Worm (Caenorhabditis elegans) whole organism, late embryonic: ENCODE results near the gene sri-51.

ENCODE experiments used
- C08G9.2 ChIP-seq: sonication (generic microtip); optimal IDR thresholded peaks from 2 replicates; lab custom pipeline; 2016; ENCODE audit warnings: mild to moderate bottlenecking, missing genetic modification characterization, moderate library complexity, missing compliant biosample characterization
- F13H6.1 ChIP-seq: sonication (generic microtip); optimal IDR thresholded peaks from 2 replicates; lab custom pipeline; 2016; ENCODE audit warnings: missing genetic modification characterization, missing compliant biosample characterization
- ceh-18 ChIP-seq: sonication (generic microtip); optimal IDR thresholded peaks from 2 replicates; lab custom pipeline; 2016; ENCODE audit warnings: missing genetic modification characterization, missing compliant biosample characterization
- ceh-19 ChIP-seq: fragments of 200-800 bp; sonication (Bioruptor generic); optimal IDR thresholded peaks from 2 replicates; lab custom pipeline; 2018; ENCODE audit warnings: mild to moderate bottlenecking, missing genetic modification characterization, missing compliant biosample characterization
- ceh-2 ChIP-seq: sonication (generic microtip); optimal IDR thresholded peaks from 2 replicates; lab custom pipeline; 2016; ENCODE audit warnings: missing genotype, missing genetic modification characterization, missing compliant biosample characterization
- ceh-30 ChIP-seq: fragments of 150-350 bp; optimal IDR thresholded peaks from 2 replicates; lab custom pipeline; 2014; ENCODE audit warnings: missing biosample characterization, missing genetic modification characterization
- ceh-34 ChIP-seq: sonication (generic microtip); optimal IDR thresholded peaks from 2 replicates; lab custom pipeline; 2016; ENCODE audit warnings: mild to moderate bottlenecking, missing genetic modification characterization, missing compliant biosample characterization
- dve-1 ChIP-seq: sonication (generic microtip); optimal IDR thresholded peaks from 2 replicates; lab custom pipeline; 2017; ENCODE audit warnings: antibody characterized with exemption, mild to moderate bottlenecking, missing genetic modification characterization, missing compliant biosample characterization
- elt-2 ChIP-seq: sonication (generic microtip); optimal IDR thresholded peaks from 2 replicates; lab custom pipeline; 2016; ENCODE audit warnings: missing genetic modification reagents, missing genetic modification characterization, missing compliant biosample characterization
- ets-4 ChIP-seq: sonication (generic microtip); optimal IDR thresholded peaks from 2 replicates; lab custom pipeline; 2016; ENCODE audit warnings: missing genetic modification characterization, missing compliant biosample characterization
- fax-1 ChIP-seq: sonication (generic microtip); optimal IDR thresholded peaks from 2 replicates; lab custom pipeline; 2016; ENCODE audit warnings: missing genotype, missing genetic modification characterization, missing compliant biosample characterization
- hlh-30 ChIP-seq: sonication (generic microtip); optimal IDR thresholded peaks from 2 replicates; lab custom pipeline; 2017; ENCODE audit warnings: antibody characterized with exemption, missing genetic modification characterization, missing compliant biosample characterization; ENCODE audit not compliant: insufficient read depth
- pag-3 ChIP-seq: sonication (generic microtip); optimal IDR thresholded peaks from 2 replicates; lab custom pipeline; 2016; ENCODE audit warnings: missing compliant biosample characterization, missing genetic modification characterization, borderline replicate concordance
- pha-2 ChIP-seq: sonication (generic microtip); optimal IDR thresholded peaks from 2 replicates; lab custom pipeline; 2017; ENCODE audit warnings: mild to moderate bottlenecking, missing genetic modification characterization, missing compliant biosample characterization
- pqm-1 ChIP-seq: sonication (generic microtip); optimal IDR thresholded peaks from 2 replicates; lab custom pipeline; 2016; ENCODE audit warnings: missing genetic modification characterization, missing compliant biosample characterization
- pros-1 ChIP-seq: fragments of 150-350 bp; optimal IDR thresholded peaks from 2 replicates; lab custom pipeline; 2014; ENCODE audit warnings: missing biosample characterization, missing genetic modification reagents, missing genetic modification characterization
- ref-2 ChIP-seq: sonication (generic microtip); optimal IDR thresholded peaks from 2 replicates; lab custom pipeline; 2016; ENCODE audit warnings: missing genetic modification characterization, missing compliant biosample characterization
- tbx-7 ChIP-seq: sonication (generic microtip); optimal IDR thresholded peaks from 2 replicates; lab custom pipeline; 2016; ENCODE audit warnings: missing genotype, missing genetic modification characterization, missing compliant biosample characterization
- ttx-3 ChIP-seq: sonication (generic microtip); optimal IDR thresholded peaks from 2 replicates; lab custom pipeline; 2016; ENCODE audit warnings: missing genetic modification reagents, missing genetic modification characterization, missing compliant biosample characterization
- unc-3 ChIP-seq, 2 experiments: fragments of 200-800 bp in 1 of 2; sonication (Bioruptor generic) in 1 of 2; sonication (generic microtip) in 1 of 2; conservative IDR thresholded peaks in 1 of 2; optimal IDR thresholded peaks in 1 of 2; 2 replicates each; pipeline versions ENCODE4 v1.3.6 to Lab custom; 2016 to 2022; ENCODE audit warnings: missing compliant biosample characterization in 2 of 2, missing genetic modification characterization in 2 of 2, missing genetic modification reagents in 1 of 2
- ztf-16 ChIP-seq: sonication (generic microtip); optimal IDR thresholded peaks from 2 replicates; lab custom pipeline; 2017; ENCODE audit warnings: missing genetic modification characterization, missing compliant biosample characterization

Gene sri-51

ce11 chrII:3154383-3154782, 44.5 kb downstream of the sri-51 start, which contains the start of gene sri-32:
Gene sri-32 (minus strand): TSS chrII:3154483.
- TF ChIP-seq ets-4: no peak
- no peak for TF ChIP-seq pqm-1 (tag; lab: Kevin White, UChicago)
- TF ChIP-seq tbx-7: no peak

DNA sequence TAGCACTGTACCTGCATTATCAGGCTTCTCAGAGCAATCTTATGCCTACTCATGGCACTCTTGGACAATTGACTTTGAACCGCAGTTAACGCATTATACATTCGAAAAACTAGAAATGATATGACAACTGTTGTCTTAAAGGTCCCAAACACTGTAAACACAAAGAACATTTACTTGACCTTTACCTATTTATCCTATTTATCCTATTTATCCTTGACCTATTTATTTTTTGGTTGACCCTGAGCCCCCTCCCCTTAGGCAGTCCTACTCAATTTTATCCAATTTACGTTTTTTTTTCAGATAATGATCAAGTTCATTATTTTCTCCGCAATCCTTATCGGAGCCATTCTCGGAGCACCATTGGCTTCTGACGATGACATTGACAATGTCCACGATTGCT, 47.3 kb downstream of the sri-51 start, which contains the start of the genes T10D4.14 and T10D4.19:
TSS of gene T10D4.14 (minus strand) at position 101 of the 400 bp plus-strand sequence.
TSS of gene T10D4.19 (plus strand) at position 304 of the 400 bp plus-strand sequence.
- TF ChIP-seq unc-3 (GFP tag; conservative IDR thresholded peaks at IDR 0.05; lab: Robert Waterston, UW): no peak
- no peak for TF ChIP-seq unc-3 (tag; optimal IDR thresholded peaks at IDR 0.05; lab: Kevin White, UChicago)
- no peak for TF ChIP-seq ceh-30 (tag; lab: Kevin White, UChicago)
- TF ChIP-seq ceh-19 (GFP tag; lab: Kevin White, UChicago): no peak
- no peak for TF ChIP-seq F13H6.1 (tag; lab: Kevin White, UChicago)
- no peak for TF ChIP-seq C08G9.2 (tag; lab: Kevin White, UChicago)
- TF ChIP-seq ceh-18 (tag; lab: Kevin White, UChicago): no peak
- TF ChIP-seq, all 69 proteins: peak for 0

DNA sequence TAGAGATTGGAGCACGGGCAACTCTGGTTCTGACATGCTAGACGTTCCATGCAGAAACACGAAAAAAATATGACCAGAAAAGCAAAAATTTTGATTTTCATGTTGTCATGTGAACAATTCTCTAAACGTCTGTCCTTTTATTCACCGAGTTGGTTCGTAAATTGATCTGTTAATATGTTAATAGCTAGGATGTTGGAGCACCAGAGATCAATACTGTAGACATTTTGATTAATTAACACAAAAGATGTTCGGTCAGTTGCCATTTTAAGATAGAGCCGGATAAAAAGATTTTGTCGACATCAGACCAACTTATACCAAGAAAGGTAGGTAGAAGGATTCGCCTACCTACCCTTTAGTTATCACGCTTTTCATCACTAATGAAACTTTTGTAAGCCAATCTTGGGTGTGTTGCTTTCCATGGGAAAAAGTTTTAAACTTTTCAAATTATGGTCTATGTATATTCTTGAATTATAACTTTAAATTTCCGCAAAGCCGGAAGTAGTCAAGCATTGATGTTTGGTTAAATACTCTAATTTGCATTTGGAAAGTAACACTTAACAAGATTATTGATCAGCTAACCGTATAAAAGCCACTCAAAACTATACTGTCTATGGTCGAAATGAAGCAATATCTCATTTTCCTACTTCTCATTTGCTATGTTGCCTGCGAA, 49.2 kb downstream of the sri-51 start, which contains the start of the genes T10D4.11 and T10D4.1:
TSS of gene T10D4.11 (minus strand) at position 101 of the 670 bp plus-strand sequence.
TSS of gene T10D4.1 (plus strand) at position 620 of the 670 bp plus-strand sequence.
- TF ChIP-seq dve-1 (tag; lab: Kevin White, UChicago) (no peak), hlh-30 (tag; lab: Kevin White, UChicago) (no peak), pag-3 (tag; lab: Kevin White, UChicago) (no peak), ceh-34 (tag; lab: Kevin White, UChicago) (no peak), tbx-7 (no peak), pha-2 (no peak), fax-1 (tag; lab: Kevin White, UChicago) (no peak), ref-2 (tag; lab: Kevin White, UChicago) (no peak)

DNA sequence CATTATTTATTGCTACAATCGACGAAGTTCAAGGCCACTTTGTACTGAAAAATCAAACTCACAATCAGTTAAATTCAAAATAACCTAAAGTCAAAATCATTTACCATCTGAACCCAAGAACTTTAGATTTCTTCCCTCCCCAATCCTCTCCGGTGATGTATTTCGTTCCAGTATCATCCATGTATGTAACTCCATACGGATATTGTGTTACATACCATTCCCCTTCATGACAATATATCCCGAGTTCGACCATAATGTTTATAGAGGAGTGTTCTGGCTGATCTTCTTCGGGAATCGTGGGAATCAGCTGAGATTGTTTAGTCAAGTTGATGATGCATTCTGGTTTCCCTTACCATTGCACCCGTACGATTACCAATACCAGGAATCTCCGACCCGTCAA, 50.5 kb downstream of the sri-51 start:
- TF ChIP-seq pros-1 (tag; lab: Kevin White, UChicago) (no peak), ceh-2 (no peak), elt-2 (tag; lab: Kevin White, UChicago) (no peak), ztf-16 (no peak), ttx-3 (no peak)
